Worm (Caenorhabditis elegans) whole organism, L3 larva: ENCODE measurements around the gene R10E11.9.

ENCODE experiments used
- aly-2 ChIP-seq: fragments of 150-350 bp; optimal IDR thresholded peaks from 2 replicates; lab custom pipeline; 2014; ENCODE audit warnings: missing biosample characterization, missing genetic modification characterization
- ceh-16 ChIP-seq: sonication (generic microtip); optimal IDR thresholded peaks from 2 replicates; lab custom pipeline; 2017; ENCODE audit warnings: missing biosample characterization, missing genetic modification characterization
- ceh-28 ChIP-seq: fragments of 150-350 bp; optimal IDR thresholded peaks from 2 replicates; lab custom pipeline; 2014; ENCODE audit warnings: missing biosample characterization, missing genetic modification reagents, missing genetic modification characterization
- ceh-82 ChIP-seq: fragments of 150-350 bp; optimal IDR thresholded peaks from 2 replicates; lab custom pipeline; 2014; ENCODE audit warnings: missing biosample characterization, missing genetic modification characterization
- egl-5 ChIP-seq: fragments of 150-350 bp; optimal IDR thresholded peaks from 2 replicates; lab custom pipeline; 2017; ENCODE audit warnings: missing biosample characterization, missing genetic modification reagents, missing genetic modification characterization, inconsistent platforms
- elt-1 ChIP-seq: fragments of 150-350 bp; optimal IDR thresholded peaks from 2 replicates; lab custom pipeline; 2014; ENCODE audit warnings: missing biosample characterization, missing genetic modification characterization
- elt-2 ChIP-seq: sonication (generic microtip); optimal IDR thresholded peaks from 2 replicates; lab custom pipeline; 2016; ENCODE audit warnings: missing genetic modification reagents, mild to moderate bottlenecking, missing genetic modification characterization, missing compliant biosample characterization
- elt-3 ChIP-seq, 3 experiments: fragments of 150-350 bp in 1 of 3; sonication (generic microtip) in 2 of 3; optimal IDR thresholded peaks; 2 replicates in 2 of 3; 4 replicates in 1 of 3; lab custom pipeline; 2014 to 2017; ENCODE audit warnings: missing biosample characterization in 3 of 3, missing genetic modification characterization in 3 of 3
- fkh-10 ChIP-seq: sonication (generic microtip); optimal IDR thresholded peaks from 2 replicates; lab custom pipeline; 2017; ENCODE audit warnings: missing biosample characterization, missing genetic modification reagents, missing genetic modification characterization
- fkh-2 ChIP-seq: fragments of 150-350 bp; optimal IDR thresholded peaks from 2 replicates; lab custom pipeline; 2014; ENCODE audit warnings: missing biosample characterization, missing genetic modification reagents, missing genetic modification characterization
- fos-1 ChIP-seq: fragments of 150-350 bp; optimal IDR thresholded peaks from 2 replicates; lab custom pipeline; 2014; ENCODE audit warnings: missing biosample characterization, missing genetic modification characterization
- hmg-11 ChIP-seq: sonication (generic microtip); optimal IDR thresholded peaks from 2 replicates; lab custom pipeline; 2016; ENCODE audit warnings: missing genetic modification characterization, missing compliant biosample characterization
- lin-15B ChIP-seq: fragments of 150-350 bp; optimal IDR thresholded peaks from 2 replicates; lab custom pipeline; 2014; ENCODE audit warnings: missing biosample characterization, missing genetic modification characterization
- lin-39 ChIP-seq: fragments of 150-350 bp; optimal IDR thresholded peaks from 2 replicates; lab custom pipeline; 2018; ENCODE audit warnings: missing biosample characterization, missing genetic modification reagents, missing genetic modification characterization
- mdl-1 ChIP-seq: fragments of 150-350 bp; optimal IDR thresholded peaks from 2 replicates; lab custom pipeline; 2014; ENCODE audit warnings: missing biosample characterization, missing genetic modification characterization
- mml-1 ChIP-seq: fragments of 150-350 bp; sonication (generic microtip); optimal IDR thresholded peaks from 3 replicates; lab custom pipeline; 2014; ENCODE audit warnings: missing biosample characterization, missing genetic modification characterization
- nfya-1 ChIP-seq: sonication (generic microtip); optimal IDR thresholded peaks from 2 replicates; lab custom pipeline; 2017; ENCODE audit warnings: missing genetic modification characterization, mild to moderate bottlenecking, missing compliant biosample characterization, antibody characterized with exemption, moderate library complexity; ENCODE audit not compliant: insufficient read depth
- nhr-11 ChIP-seq: fragments of 150-350 bp; optimal IDR thresholded peaks from 2 replicates; lab custom pipeline; 2014; ENCODE audit warnings: missing biosample characterization, missing genetic modification characterization
- nhr-25 ChIP-seq: sonication (generic microtip); optimal IDR thresholded peaks from 2 replicates; lab custom pipeline; 2017; ENCODE audit warnings: missing biosample characterization, missing genetic modification characterization
- nhr-28 ChIP-seq: fragments of 150-350 bp; optimal IDR thresholded peaks from 2 replicates; lab custom pipeline; 2014; ENCODE audit warnings: missing biosample characterization, missing genetic modification characterization
- nhr-77 ChIP-seq: fragments of 150-350 bp; optimal IDR thresholded peaks from 2 replicates; lab custom pipeline; 2014; ENCODE audit warnings: missing biosample characterization, missing genetic modification characterization
- pha-4 ChIP-seq: fragments of 150-350 bp; optimal IDR thresholded peaks from 2 replicates; lab custom pipeline; 2014; ENCODE audit warnings: missing biosample characterization, missing genetic modification reagents, missing genetic modification characterization
- sea-2 ChIP-seq: fragments of 150-350 bp; sonication (generic microtip); optimal IDR thresholded peaks from 4 replicates; lab custom pipeline; 2014; ENCODE audit warnings: missing biosample characterization, missing genetic modification reagents, missing genetic modification characterization
- snpc-4 ChIP-seq: fragments of 150-350 bp; optimal IDR thresholded peaks from 2 replicates; lab custom pipeline; 2014; ENCODE audit warnings: missing biosample characterization, missing genetic modification characterization
- tbx-2 ChIP-seq: sonication (generic microtip); optimal IDR thresholded peaks from 2 replicates; lab custom pipeline; 2016; ENCODE audit warnings: mild to moderate bottlenecking, missing genetic modification characterization, missing compliant biosample characterization
- unc-39 ChIP-seq: sonication (generic microtip); optimal IDR thresholded peaks from 4 replicates; lab custom pipeline; 2017; ENCODE audit warnings: missing biosample characterization, missing genetic modification characterization
- unc-62 ChIP-seq: fragments of 150-350 bp; sonication (generic microtip); optimal IDR thresholded peaks from 4 replicates; lab custom pipeline; 2014; ENCODE audit warnings: missing biosample characterization, missing genetic modification reagents, missing genetic modification characterization
- ztf-11 ChIP-seq: fragments of 150-350 bp; optimal IDR thresholded peaks from 2 replicates; lab custom pipeline; 2014; ENCODE audit warnings: missing biosample characterization, missing genetic modification characterization
- ztf-4 ChIP-seq: fragments of 150-350 bp; optimal IDR thresholded peaks from 2 replicates; lab custom pipeline; 2014; ENCODE audit warnings: missing biosample characterization, missing genetic modification characterization

Gene R10E11.9

DNA sequence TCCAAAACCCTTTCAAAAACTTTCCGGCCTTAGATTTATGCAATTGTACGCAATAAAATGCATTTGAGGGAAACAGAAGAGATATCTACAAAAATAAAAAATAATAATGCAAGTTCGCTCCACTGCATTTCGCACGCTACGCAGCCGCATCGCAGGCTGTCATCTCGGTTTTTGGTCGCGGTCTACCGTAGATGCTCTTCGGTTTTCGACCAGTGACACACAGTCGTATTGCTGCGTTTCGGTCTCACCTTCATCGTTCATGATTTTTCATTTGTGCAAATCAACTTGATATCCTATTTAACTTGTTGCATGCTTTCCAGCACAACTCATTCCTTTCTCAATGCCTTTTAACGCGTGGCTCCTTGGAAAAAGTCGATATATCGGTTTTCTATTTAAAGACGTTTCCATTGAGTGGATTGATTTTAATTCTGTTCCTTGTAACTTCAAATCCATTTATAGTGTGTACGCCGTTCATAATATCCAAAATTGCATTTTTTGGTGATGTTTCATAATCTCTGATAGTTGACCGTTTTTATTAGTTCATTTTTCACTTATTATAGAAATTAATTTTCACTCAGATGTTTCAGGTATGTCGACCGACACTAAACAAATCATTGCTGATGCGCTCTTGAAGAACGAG is 12.7 kb downstream of the R10E11.9 start, which contains the start of gene vha-1 (continued):
- TF ChIP-seq pha-4 (tag; lab: Kevin White, UChicago) (peak; percentile 92), sea-2 (GFP tag; lab: Kevin White, UChicago) (no peak), ztf-11 (no peak), ztf-4 (tag; lab: Kevin White, UChicago) (peak; percentile 52)
- TF ChIP-seq, all 47 proteins: peak for 25

DNA sequence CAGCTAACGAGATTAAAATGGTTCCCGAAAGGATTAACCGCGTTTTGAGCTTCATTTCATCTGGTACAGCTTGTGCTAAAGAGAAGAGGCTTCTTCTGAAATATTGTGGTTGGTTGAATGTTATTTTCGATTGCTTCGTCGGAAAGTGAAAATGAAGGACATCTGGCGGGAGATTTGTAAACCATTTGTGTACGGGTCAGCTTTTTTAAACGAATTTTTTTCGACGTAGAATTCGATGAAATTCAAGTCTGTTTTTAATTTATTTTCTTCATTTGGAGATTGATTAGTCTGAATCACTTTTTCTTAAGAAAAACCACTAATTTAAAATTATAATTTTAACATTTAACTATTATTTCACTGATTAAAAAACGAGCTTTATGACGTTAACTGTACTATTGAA is 13.2 kb downstream of the R10E11.9 start, which contains the start of gene sqv-3:
Gene sqv-3 (minus strand): TSS at position 101 of the 400 bp plus-strand sequence.
- no peak for TF ChIP-seq fkh-10 (GFP tag; lab: Kevin White, UChicago)
- no peak for TF ChIP-seq ztf-11
- no peak for TF ChIP-seq nhr-28 (tag; lab: Kevin White, UChicago)
- no peak for TF ChIP-seq mml-1 (tag; lab: Kevin White, UChicago)
- TF ChIP-seq unc-39 (tag; lab: Kevin White, UChicago), result no peak
- no peak for TF ChIP-seq nhr-25

DNA sequence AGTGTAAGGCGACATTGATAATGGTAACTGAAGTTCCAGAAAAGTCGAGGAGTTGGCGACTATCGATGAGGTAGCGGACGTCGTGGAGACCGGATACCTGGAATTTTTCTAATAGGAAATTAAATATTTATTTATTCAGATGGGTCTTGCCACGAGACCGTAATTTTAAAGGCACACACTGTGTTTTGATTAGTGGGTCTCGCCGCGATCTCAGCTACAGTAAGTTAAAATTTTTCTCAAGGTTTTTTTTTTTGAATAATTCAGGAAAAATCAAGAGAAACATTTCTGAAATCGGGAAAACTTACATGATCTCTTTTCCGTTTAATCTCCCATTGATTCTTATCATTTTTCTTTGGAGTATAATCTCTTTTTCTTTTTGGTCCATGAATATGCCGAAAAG is 14.4 kb downstream of the R10E11.9 start:
- TF ChIP-seq egl-5 (tag; lab: Kevin White, UChicago) (no peak), aly-2 (no peak), pha-4 (tag; lab: Kevin White, UChicago) (no peak), lin-15B (tag; lab: Kevin White, UChicago) (no peak), fkh-2 (tag; lab: Kevin White, UChicago) (no peak), nhr-77 (tag; lab: Kevin White, UChicago) (no peak), tbx-2 (no peak), unc-62 (GFP tag; lab: Kevin White, UChicago) (no peak), mml-1 (tag; lab: Kevin White, UChicago) (no peak), elt-2 (no peak)
- TF ChIP-seq, all 47 proteins: peak for 0

DNA sequence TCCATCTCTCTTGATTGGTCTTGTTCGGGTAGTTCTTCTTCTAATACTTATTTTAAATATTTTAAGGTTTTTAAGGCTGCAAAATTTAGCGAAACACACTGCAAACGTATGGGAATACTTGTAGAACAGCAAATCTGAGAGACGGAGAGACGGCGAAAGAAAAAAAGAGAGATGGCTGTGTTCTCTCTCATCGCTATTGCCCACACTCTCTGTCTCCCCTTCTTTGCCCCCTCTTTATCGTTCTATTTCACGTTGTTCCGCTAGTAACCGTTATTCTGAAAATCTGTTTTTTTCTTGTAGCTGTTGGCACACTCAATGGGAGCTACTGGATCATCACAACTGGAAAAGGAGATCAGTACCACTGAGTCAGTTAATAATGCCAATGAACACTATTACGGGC is 17.1 kb downstream of the R10E11.9 start, which contains the start of gene usp-46:
Gene usp-46 (plus strand): TSS at position 301 of the 400 bp plus-strand sequence.
- TF ChIP-seq unc-62 (GFP tag; lab: Kevin White, UChicago) (no peak), lin-39 (peak; percentile 10), elt-3 (tag; optimal IDR thresholded peaks at IDR 0.05; lab: Kevin White, UChicago) (no peak), elt-2 (peak; percentile 20), mdl-1 (no peak), hmg-11 (tag; lab: Kevin White, UChicago) (peak; percentile 43), elt-1 (tag; lab: Kevin White, UChicago) (no peak), nfya-1 (tag; lab: Kevin White, UChicago) (peak; percentile 29), nhr-11 (no peak)

DNA sequence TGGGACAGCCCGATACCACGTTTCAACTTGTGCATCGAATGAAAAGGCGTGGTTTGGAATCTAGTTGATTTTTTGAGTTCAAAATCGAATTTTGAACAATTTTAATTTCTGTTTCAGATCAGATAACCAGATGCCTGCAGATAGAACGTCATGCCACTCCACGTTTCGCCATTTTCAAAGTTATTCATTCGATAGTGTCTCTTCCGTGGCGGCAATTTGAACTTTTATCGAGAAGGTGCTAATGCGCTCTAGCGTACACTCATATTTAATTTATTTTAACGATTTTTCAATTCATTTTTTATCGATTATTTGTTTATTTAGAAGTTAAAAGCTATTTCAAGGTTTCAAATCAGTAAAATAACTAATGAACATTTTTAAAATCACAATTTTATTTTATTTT is 17.5 kb downstream of the R10E11.9 start:
- TF ChIP-seq lin-15B (tag; lab: Kevin White, UChicago) (peak; percentile 18), snpc-4 (no peak)

DNA sequence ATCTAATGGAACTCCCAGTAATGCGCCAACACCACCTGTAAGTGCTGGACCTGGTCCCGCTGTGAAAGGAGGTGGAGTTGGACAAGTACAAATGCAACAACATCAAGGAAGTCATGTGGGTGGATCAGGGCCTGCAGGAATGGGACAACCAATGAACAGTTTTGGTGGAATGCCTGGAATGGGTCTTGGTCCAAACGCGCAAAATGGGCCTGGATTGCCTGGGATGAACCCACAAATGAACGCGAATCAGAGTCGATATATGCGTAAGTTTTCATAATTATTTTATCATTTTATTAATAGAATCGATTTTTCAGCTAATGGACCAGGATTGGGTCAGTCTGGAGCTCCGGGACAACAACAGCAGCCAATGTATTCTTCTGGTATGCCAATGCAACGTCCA is 21.0 kb downstream of the R10E11.9 start:
- TF ChIP-seq ceh-28 (tag; lab: Kevin White, UChicago) (no peak), unc-62 (GFP tag; lab: Kevin White, UChicago) (no peak), nfya-1 (tag; lab: Kevin White, UChicago) (no peak), ceh-16 (no peak), sea-2 (GFP tag; lab: Kevin White, UChicago) (no peak), hmg-11 (tag; lab: Kevin White, UChicago) (no peak), ceh-82 (tag; lab: Kevin White, UChicago) (no peak), fos-1 (no peak), nhr-77 (tag; lab: Kevin White, UChicago) (no peak), mdl-1 (no peak), lin-39 (no peak)

DNA sequence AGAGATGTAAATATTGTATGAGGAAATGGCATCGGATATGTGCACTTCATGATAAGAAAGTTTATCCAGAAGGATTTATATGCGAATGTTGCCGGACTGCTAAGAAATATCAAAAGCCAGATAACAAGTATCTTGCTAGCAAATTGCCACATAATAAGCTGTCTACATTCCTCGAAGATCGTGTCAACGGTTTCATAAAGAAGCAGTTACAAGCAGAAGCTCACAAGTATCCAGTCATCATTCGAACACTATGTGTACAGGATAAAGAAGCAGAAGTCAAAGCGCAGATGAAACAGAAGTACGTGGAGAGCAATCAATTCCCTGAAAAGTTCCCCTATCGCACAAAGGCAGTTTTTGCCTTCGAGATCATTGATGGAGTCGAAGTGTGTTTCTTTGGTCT is 22.9 kb downstream of the R10E11.9 start:
- no peak for TF ChIP-seq unc-39 (tag; lab: Kevin White, UChicago)
